Worm (Caenorhabditis elegans): ENCODE data around the gene str-52.

DNA sequence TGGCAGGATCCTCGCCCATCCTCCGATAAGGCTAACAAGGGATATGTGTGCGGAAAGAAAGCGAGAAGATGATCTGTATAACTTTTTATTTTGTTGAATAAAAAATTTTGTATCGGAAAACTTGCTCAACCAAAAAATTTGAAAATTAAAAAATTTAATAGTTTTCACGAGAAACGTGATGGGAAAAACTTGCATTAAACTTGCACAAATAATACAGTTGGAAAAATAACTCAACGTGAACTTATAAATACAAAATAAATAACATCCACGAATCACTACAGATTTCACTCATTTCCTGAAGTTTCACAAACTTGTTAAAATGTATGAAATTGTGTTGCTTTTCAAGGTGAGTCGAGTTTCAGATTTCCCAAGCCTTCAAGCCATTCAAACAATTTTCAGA, 46.9 kb downstream of the str-52 start, which contains the start of gene F36F12.7:
- TF ChIP-seq unc-62 (GFP tag; optimal IDR thresholded peaks at IDR 0.05), result no peak
- TF ChIP-seq mab-5 (tag; optimal IDR thresholded peaks at IDR 0.05), result no peak
- TF ChIP-seq elt-3 (tag; optimal IDR thresholded peaks at IDR 0.05), result no peak
- no peak for TF ChIP-seq lin-39 (tag; optimal IDR thresholded peaks at IDR 0.05)
- no peak for TF ChIP-seq nhr-11 (tag; optimal IDR thresholded peaks at IDR 0.05)
- no peak for TF ChIP-seq lin-11 (tag; optimal IDR thresholded peaks at IDR 0.05)
